Fruit fly (Drosophila melanogaster): ENCODE measurements around the gene Cog3.

- TF ChIP-seq CG8478 (optimal IDR thresholded peaks at IDR 0.05) (no peak), CTCF (optimal IDR thresholded peaks at IDR 0.05) (no peak)
Measured at dm6 chr2L:3483672-3484071, 26.8 kb upstream of the Cog3 start.
